Worm (Caenorhabditis elegans) whole organism, midembryonic: ENCODE measurements around the gene F01D5.8.

ENCODE experiments used
- T22C8.4 ChIP-seq: fragments of 200-800 bp; sonication (Bioruptor generic); IDR thresholded peaks from 2 replicates; pipeline ENCODE4 v1.3.6; 2022; ENCODE audit warnings: missing genetic modification characterization, missing compliant biosample characterization
- cog-1 ChIP-seq: sonication (generic microtip); optimal IDR thresholded peaks from 2 replicates; lab custom pipeline; 2016; ENCODE audit warnings: missing genetic modification characterization, missing compliant biosample characterization
- flt-1 ChIP-seq: fragments of 200-800 bp; sonication (Bioruptor generic); IDR thresholded peaks from 2 replicates; pipeline ENCODE4 v1.3.6; 2022; ENCODE audit warnings: missing genetic modification characterization, missing compliant biosample characterization
- klf-2 ChIP-seq: fragments of 200-800 bp; sonication (Bioruptor generic); conservative IDR thresholded peaks from 2 replicates; pipeline ENCODE4 v1.3.6; 2022; ENCODE audit warnings: missing genetic modification reagents, missing genetic modification characterization, missing compliant biosample characterization

- TF ChIP-seq flt-1 (GFP tag; lab: Robert Waterston, UW) (no peak), cog-1 (tag; lab: Kevin White, UChicago) (no peak), T22C8.4 (GFP tag; lab: Robert Waterston, UW) (no peak), klf-2 (GFP tag; lab: Robert Waterston, UW) (no peak)
Measured at ce11 chrII:13974136-13974535, 36.4 kb upstream of the F01D5.8 start.
